Worm (Caenorhabditis elegans): ENCODE results near the gene gpcp-1.

gpcp-1 gene

DNA sequence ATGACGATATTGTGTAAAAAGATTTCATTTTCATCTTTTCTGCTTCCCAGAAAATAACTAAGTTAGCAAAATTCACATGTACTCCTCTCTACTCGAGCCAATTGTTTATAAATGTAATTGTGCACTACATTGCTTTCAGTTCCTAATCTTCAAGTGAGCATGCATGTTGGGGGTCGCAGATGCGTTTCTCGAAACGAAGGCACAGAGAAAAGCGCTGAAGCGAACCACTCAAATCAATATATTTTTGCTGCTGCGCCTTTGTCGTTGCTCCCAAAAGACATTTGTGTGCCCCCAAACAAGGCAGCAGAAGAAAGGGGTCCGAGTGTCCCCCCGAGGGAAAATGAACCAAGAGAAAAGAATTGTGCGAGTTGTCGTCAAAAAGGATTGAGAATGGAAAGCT, 15.8 kb upstream of the gpcp-1 start:
- TF ChIP-seq dmd-6 (GFP tag; IDR thresholded peaks at IDR 0.05) (0 out of 2 replicates have a peak, but pooled peaks have one; percentile 14), lin-38 (GFP tag; IDR thresholded peaks at IDR 0.05) (0 out of 2 replicates have a peak, but pooled peaks have one; percentile 10), duxl-1 (tag; optimal IDR thresholded peaks at IDR 0.05; ENCODE audit: poor library complexity) (no peak), fkh-10 (GFP tag; optimal IDR thresholded peaks at IDR 0.05) (peak; percentile 44), ceh-20 (GFP tag; IDR thresholded peaks at IDR 0.05) (0 out of 2 replicates have a peak, but pooled peaks have one; percentile 49), rbr-2 (tag; optimal IDR thresholded peaks at IDR 0.05) (peak; percentile 31), mep-1 (tag; optimal IDR thresholded peaks at IDR 0.05) (peak; percentile 62), lin-39 (tag; optimal IDR thresholded peaks at IDR 0.05) (no peak), dmd-8 (GFP tag; IDR thresholded peaks at IDR 0.05) (no peak), ctbp-1 (GFP tag; IDR thresholded peaks at IDR 0.05) (peak; percentile 65), fos-1 (tag; optimal IDR thresholded peaks at IDR 0.05) (no peak), T20F7.1 (GFP tag; optimal IDR thresholded peaks at IDR 0.05) (no peak), nhr-237 (tag; optimal IDR thresholded peaks at IDR 0.05) (no peak), daf-12 (tag; optimal IDR thresholded peaks at IDR 0.05) (no peak), nhr-11 (tag; optimal IDR thresholded peaks at IDR 0.05) (no peak), Y75B8A.6 (GFP tag; IDR thresholded peaks at IDR 0.05) (no peak), mdl-1 (tag; optimal IDR thresholded peaks at IDR 0.05) (peak in 1 of 2 experiments; percentile 31), daf-16 (GFP tag; optimal IDR thresholded peaks at IDR 0.05) (no peak), daf-16 (tag; optimal IDR thresholded peaks at IDR 0.05) (no peak), lsy-2 (tag; optimal IDR thresholded peaks at IDR 0.05) (peak in 1 of 2 experiments; percentile 42), D1046.2 (GFP tag; IDR thresholded peaks at IDR 0.05) (no peak), hmg-1.1 (GFP tag; IDR thresholded peaks at IDR 0.05) (peak; percentile 67), Y48G9A.11 (GFP tag; IDR thresholded peaks at IDR 0.05) (no peak), aha-1 (tag) (peak; percentile 11), set-16 (GFP tag; IDR thresholded peaks at IDR 0.05) (0 out of 2 replicates have a peak, but pooled peaks have one; percentile 16), jun-1 (tag; optimal IDR thresholded peaks at IDR 0.05) (no peak)

DNA sequence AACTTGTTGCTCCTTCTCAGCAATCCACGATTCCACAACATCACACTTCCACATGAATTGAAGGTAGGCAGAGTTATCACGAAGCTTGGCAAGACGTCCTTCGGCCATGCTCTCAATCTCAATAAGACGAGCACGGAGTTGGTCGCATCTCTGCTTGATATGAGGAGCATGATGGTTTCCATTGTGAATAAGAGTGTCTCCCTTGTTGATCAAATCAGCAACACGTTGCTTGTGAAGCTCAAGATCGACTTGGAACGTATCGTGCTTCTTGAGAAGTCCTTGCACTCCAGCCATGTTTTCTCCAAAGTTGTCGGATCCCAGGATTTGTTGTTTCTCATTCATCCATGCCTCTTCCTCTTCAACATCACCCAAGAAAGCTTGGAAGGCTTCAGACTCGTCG, 9.2 kb upstream of the gpcp-1 start:
- TF ChIP-seq unc-62 (GFP tag; optimal IDR thresholded peaks at IDR 0.05 in 1 of 2) (peak in 1 of 2 experiments; percentile 94), unc-62 (tag; optimal IDR thresholded peaks at IDR 0.05) (no peak), mdl-1 (tag; optimal IDR thresholded peaks at IDR 0.05) (no peak)

DNA sequence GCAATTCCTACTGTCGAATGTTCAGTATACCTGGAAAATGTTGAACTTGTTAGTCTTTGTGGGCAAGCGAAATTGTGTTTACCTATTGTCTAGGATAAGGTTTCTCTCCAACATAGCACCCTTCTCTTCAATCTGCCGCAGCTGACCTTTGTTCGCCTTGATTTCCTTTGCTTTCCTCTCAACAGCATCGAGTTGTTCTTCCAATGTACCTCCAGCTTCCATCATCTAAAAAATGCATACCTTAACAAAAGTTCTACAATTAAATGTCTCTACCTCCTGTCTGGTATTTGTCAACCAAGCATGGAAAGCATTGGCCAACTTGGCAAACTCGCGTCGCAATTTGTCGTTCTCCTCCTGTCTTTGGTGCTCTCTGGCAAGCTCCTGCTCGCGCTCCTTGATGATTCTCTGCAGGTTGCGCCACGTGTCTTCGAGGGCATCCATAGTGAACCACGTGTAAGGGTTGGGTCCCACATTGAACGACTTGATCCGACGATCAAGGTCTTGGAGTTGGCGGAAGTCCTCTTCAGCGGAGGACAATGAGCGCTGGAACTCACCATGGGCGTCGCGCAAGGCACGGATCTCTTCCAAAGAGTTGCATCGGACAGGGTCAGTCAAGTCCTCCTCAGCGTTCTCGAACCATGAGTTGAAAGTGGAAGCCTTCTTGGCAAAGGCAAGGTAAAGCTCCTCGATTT, 8.3 kb upstream of the gpcp-1 start:
- TF ChIP-seq lim-7 (GFP tag; IDR thresholded peaks at IDR 0.05) (no peak), ama-1 (optimal IDR thresholded peaks at IDR 0.05) (no peak), nhr-77 (tag; optimal IDR thresholded peaks at IDR 0.05) (no peak), dmd-6 (GFP tag; IDR thresholded peaks at IDR 0.05) (no peak), ceh-20 (GFP tag; IDR thresholded peaks at IDR 0.05) (no peak), set-16 (GFP tag; IDR thresholded peaks at IDR 0.05) (peak; percentile 55), Y5F2A.4 (GFP tag; optimal IDR thresholded peaks at IDR 0.05) (no peak), gei-8 (GFP tag; optimal IDR thresholded peaks at IDR 0.05) (no peak), nhr-42 (GFP tag; IDR thresholded peaks at IDR 0.05) (no peak), unc-62 (GFP tag; optimal IDR thresholded peaks at IDR 0.05 in 1 of 2) (peak in 1 of 2 experiments; percentile 94), unc-62 (tag; optimal IDR thresholded peaks at IDR 0.05) (no peak)

DNA sequence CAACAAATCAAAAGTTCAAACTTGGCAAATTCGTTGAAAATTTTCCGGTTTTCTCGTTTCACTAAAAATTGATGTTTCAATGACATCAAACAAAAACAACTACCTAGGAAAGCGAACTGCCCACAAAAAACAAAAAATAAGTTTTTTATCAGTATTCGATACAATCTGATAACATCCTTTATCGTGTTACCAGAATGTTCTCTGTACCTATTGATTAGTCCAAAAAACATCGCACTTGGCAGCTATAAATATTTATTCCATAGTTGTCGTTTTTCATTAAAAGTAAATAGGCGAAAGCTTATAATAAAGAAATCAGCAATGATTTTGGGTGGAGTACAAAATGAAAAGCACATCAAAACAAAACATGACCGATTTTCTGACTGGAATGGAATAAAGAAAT, 6.8 kb upstream of the gpcp-1 start:
- TF ChIP-seq unc-39 (tag; optimal IDR thresholded peaks at IDR 0.05) = no peak
- no peak for TF ChIP-seq D1046.2 (GFP tag; IDR thresholded peaks at IDR 0.05)
- TF ChIP-seq attf-4 (tag; optimal IDR thresholded peaks at IDR 0.05) = no peak
- TF ChIP-seq aha-1 (tag) = peak; percentile 88
- TF ChIP-seq ceh-28 (tag; optimal IDR thresholded peaks at IDR 0.05) = no peak
- no peak for TF ChIP-seq snpc-1.2 (GFP tag; IDR thresholded peaks at IDR 0.05)
- TF ChIP-seq nhr-77 (tag; optimal IDR thresholded peaks at IDR 0.05) = peak; percentile 13
- no peak for TF ChIP-seq sdz-12 (GFP tag; optimal IDR thresholded peaks at IDR 0.05)
- TF ChIP-seq nhr-42 (GFP tag; IDR thresholded peaks at IDR 0.05) = no peak
- no peak for TF ChIP-seq pqm-1 (tag; optimal IDR thresholded peaks at IDR 0.05)
- no peak for TF ChIP-seq skn-1 (tag; optimal IDR thresholded peaks at IDR 0.05)
- TF ChIP-seq dve-1 (tag; optimal IDR thresholded peaks at IDR 0.05; ENCODE audit: insufficient read depth) = peak; percentile 88
- peak; percentile 60; the same call in 1 of the 2 replicates for TF ChIP-seq mdt-29 (GFP tag; IDR thresholded peaks at IDR 0.05)
- TF ChIP-seq tra-1 (GFP tag; IDR thresholded peaks at IDR 0.05) = peak; percentile 72
- peak; percentile 74 for TF ChIP-seq nhr-28 (tag; optimal IDR thresholded peaks at IDR 0.05)
- TF ChIP-seq duxl-1 (tag; optimal IDR thresholded peaks at IDR 0.05; ENCODE audit: poor library complexity) = peak; percentile 40
- no peak for TF ChIP-seq aly-2 (tag; optimal IDR thresholded peaks at IDR 0.05)
- peak; percentile 66 for TF ChIP-seq nhr-102 (tag; optimal IDR thresholded peaks at IDR 0.05)

Measured in whole organism, L4 larva.